Worm (Caenorhabditis elegans) whole organism, L4 larva: ENCODE results near the gene cdt-2.
A peak's percentile ranks its signal among the peaks of the same experiment; 100 is the strongest.

Experiments
- D1046.2 ChIP-seq: fragments of 200-800 bp; sonication (Bioruptor generic); IDR thresholded peaks from 2 replicates; pipeline ENCODE4 v1.3.6; 2022; ENCODE audit warnings: missing genetic modification characterization, missing compliant biosample characterization
- F37D6.2 ChIP-seq: sonication (generic microtip); optimal IDR thresholded peaks from 2 replicates; lab custom pipeline; 2016; ENCODE audit warnings: mild to moderate bottlenecking, missing genetic modification characterization, missing compliant biosample characterization
- Y105C5A.15 ChIP-seq: fragments of 200-800 bp; sonication (Bioruptor generic); IDR thresholded peaks from 2 replicates; pipeline ENCODE4 v1.3.6; 2022; ENCODE audit warnings: missing genetic modification characterization, missing compliant biosample characterization
- ZK337.2 ChIP-seq: fragments of 200-800 bp; sonication (Bioruptor generic); IDR thresholded peaks from 2 replicates; pipeline ENCODE4 v1.3.6; 2022; ENCODE audit warnings: missing genetic modification reagents, missing genetic modification characterization, missing compliant biosample characterization
- ZK546.5 ChIP-seq, 2 experiments: sonication (generic microtip); optimal IDR thresholded peaks; 2 replicates each; lab custom pipeline; 2017; ENCODE audit warnings: missing biosample characterization in 2 of 2, missing genetic modification characterization in 2 of 2
- aly-2 ChIP-seq: sonication (generic microtip); optimal IDR thresholded peaks from 2 replicates; lab custom pipeline; 2018; ENCODE audit warnings: missing biosample characterization, missing genetic modification characterization
- ama-1 ChIP-seq: fragments of 150-350 bp; optimal IDR thresholded peaks from 2 replicates; lab custom pipeline; 2014; ENCODE audit warnings: inconsistent platforms, mixed read lengths
- arid-1 ChIP-seq: fragments of 200-800 bp; sonication (Bioruptor generic); conservative IDR thresholded peaks from 2 replicates; pipeline ENCODE4 v1.3.6; 2022; ENCODE audit warnings: missing genetic modification reagents, missing genetic modification characterization, missing compliant biosample characterization
- attf-4 ChIP-seq: sonication (generic microtip); optimal IDR thresholded peaks from 3 replicates; lab custom pipeline; 2017; ENCODE audit warnings: missing biosample characterization, missing genetic modification characterization
- ceh-20 ChIP-seq: fragments of 200-800 bp; sonication (Bioruptor generic); IDR thresholded peaks from 2 replicates; pipeline ENCODE4 v1.3.6; 2022; ENCODE audit warnings: missing genetic modification reagents, missing genetic modification characterization, missing compliant biosample characterization
- ceh-44 ChIP-seq: fragments of 200-800 bp; sonication (Bioruptor generic); IDR thresholded peaks from 2 replicates; pipeline ENCODE4 v1.3.6; 2022; ENCODE audit warnings: missing genetic modification reagents, missing genetic modification characterization, missing compliant biosample characterization
- ceh-82 ChIP-seq: sonication (generic microtip); optimal IDR thresholded peaks from 2 replicates; lab custom pipeline; 2017; ENCODE audit warnings: missing biosample characterization, missing genetic modification characterization
- cey-2 ChIP-seq: sonication (generic microtip); optimal IDR thresholded peaks from 3 replicates; lab custom pipeline; 2017; ENCODE audit warnings: missing genetic modification characterization, mild to moderate bottlenecking, missing compliant biosample characterization, antibody characterized with exemption, borderline replicate concordance; ENCODE audit not compliant: insufficient read depth
- ctbp-1 ChIP-seq: fragments of 200-800 bp; sonication (Bioruptor generic); IDR thresholded peaks from 2 replicates; pipeline ENCODE4 v1.3.6; 2022; ENCODE audit warnings: missing genetic modification reagents, missing genetic modification characterization, missing compliant biosample characterization
- daf-16 ChIP-seq, 3 experiments: sonication (generic microtip); optimal IDR thresholded peaks; 2 replicates each; lab custom pipeline; 2016 to 2017; ENCODE audit warnings: missing genetic modification characterization in 3 of 3, missing genetic modification reagents in 3 of 3, mild to moderate bottlenecking in 2 of 3, missing compliant biosample characterization in 2 of 3, missing biosample characterization in 1 of 3, moderate library complexity in 1 of 3
- daf-8 ChIP-seq: fragments of 200-800 bp; sonication (Bioruptor generic); IDR thresholded peaks from 2 replicates; pipeline ENCODE4 v1.3.6; 2022; ENCODE audit warnings: missing genetic modification characterization, missing compliant biosample characterization
- dmd-6 ChIP-seq: fragments of 200-800 bp; sonication (Bioruptor generic); IDR thresholded peaks from 2 replicates; pipeline ENCODE4 v1.3.6; 2022; ENCODE audit warnings: missing genetic modification reagents, missing genetic modification characterization, missing compliant biosample characterization
- dmd-9 ChIP-seq: fragments of 200-800 bp; sonication (Bioruptor generic); IDR thresholded peaks from 2 replicates; pipeline ENCODE4 v1.3.6; 2022; ENCODE audit warnings: missing genetic modification reagents, missing genetic modification characterization, missing compliant biosample characterization
- dve-1 ChIP-seq: sonication (generic microtip); optimal IDR thresholded peaks from 2 replicates; lab custom pipeline; 2017; ENCODE audit warnings: antibody characterized with exemption, mild to moderate bottlenecking, missing genetic modification characterization, missing compliant biosample characterization; ENCODE audit not compliant: insufficient read depth
- hif-1 ChIP-seq, 2 experiments: sonication (generic microtip); optimal IDR thresholded peaks; 2 replicates each; lab custom pipeline; 2016 to 2017; ENCODE audit warnings: missing compliant biosample characterization in 2 of 2, missing genetic modification characterization in 2 of 2, missing genetic modification reagents in 2 of 2, missing genotype in 2 of 2, mild to moderate bottlenecking in 1 of 2
- jun-1 ChIP-seq: fragments of 150-350 bp; optimal IDR thresholded peaks from 2 replicates; lab custom pipeline; 2014; ENCODE audit warnings: missing biosample characterization, missing genetic modification reagents, missing genetic modification characterization
- lim-7 ChIP-seq: fragments of 200-800 bp; sonication (Bioruptor generic); IDR thresholded peaks from 2 replicates; pipeline ENCODE4 v1.3.6; 2022; ENCODE audit warnings: missing genetic modification characterization, missing compliant biosample characterization
- lin-13 ChIP-seq: fragments of 150-350 bp; optimal IDR thresholded peaks from 2 replicates; lab custom pipeline; 2014; ENCODE audit warnings: missing biosample characterization, missing genetic modification reagents, missing genetic modification characterization
- lin-38 ChIP-seq: fragments of 200-800 bp; sonication (Bioruptor generic); IDR thresholded peaks from 2 replicates; pipeline ENCODE4 v1.3.6; 2022; ENCODE audit warnings: missing genetic modification reagents, missing genetic modification characterization, missing compliant biosample characterization
- lir-3 ChIP-seq: sonication (generic microtip); optimal IDR thresholded peaks from 2 replicates; lab custom pipeline; 2016; ENCODE audit warnings: mild to moderate bottlenecking, missing genetic modification characterization, missing compliant biosample characterization
- madf-5 ChIP-seq, 2 experiments: fragments of 200-800 bp; sonication (Bioruptor generic); IDR thresholded peaks; 2 replicates each; pipeline ENCODE4 v1.3.6; 2022; ENCODE audit warnings: missing compliant biosample characterization in 2 of 2, missing genetic modification characterization in 2 of 2
- madf-9 ChIP-seq: fragments of 200-800 bp; sonication (Bioruptor generic); conservative IDR thresholded peaks from 2 replicates; pipeline ENCODE4 v1.3.6; 2022; ENCODE audit warnings: missing genetic modification reagents, missing genetic modification characterization, missing compliant biosample characterization
- mdl-1 ChIP-seq, 2 experiments: fragments of 150-350 bp in 1 of 2; sonication (generic microtip) in 1 of 2; optimal IDR thresholded peaks; 2 replicates each; lab custom pipeline; 2014 to 2017; ENCODE audit warnings: missing biosample characterization in 2 of 2, missing genetic modification characterization in 2 of 2
- nhr-237 ChIP-seq: sonication (generic microtip); optimal IDR thresholded peaks from 2 replicates; lab custom pipeline; 2017; ENCODE audit warnings: missing biosample characterization, missing genetic modification characterization
- nhr-28 ChIP-seq: fragments of 150-350 bp; optimal IDR thresholded peaks from 2 replicates; lab custom pipeline; 2014; ENCODE audit warnings: missing biosample characterization, missing genetic modification characterization
- pha-4 ChIP-seq, 2 experiments: fragments of 150-350 bp in 1 of 2; fragments of 200-800 bp in 1 of 2; sonication (Bioruptor generic) in 1 of 2; IDR thresholded peaks in 1 of 2; optimal IDR thresholded peaks in 1 of 2; 2 replicates each; pipeline versions ENCODE4 v1.3.6 to Lab custom; 2014 to 2022; ENCODE audit warnings: missing genetic modification characterization in 2 of 2, missing genetic modification reagents in 2 of 2, missing biosample characterization in 1 of 2, missing compliant biosample characterization in 1 of 2
- pqm-1 ChIP-seq: sonication (generic microtip); optimal IDR thresholded peaks from 2 replicates; lab custom pipeline; 2017; ENCODE audit warnings: missing biosample characterization, missing genetic modification characterization
- set-16 ChIP-seq: fragments of 200-800 bp; sonication (Bioruptor generic); IDR thresholded peaks from 2 replicates; pipeline ENCODE4 v1.3.6; 2022; ENCODE audit warnings: missing genetic modification reagents, missing genetic modification characterization, missing compliant biosample characterization
- spr-1 ChIP-seq: sonication (generic microtip); optimal IDR thresholded peaks from 2 replicates; lab custom pipeline; 2016; ENCODE audit warnings: mild to moderate bottlenecking, missing genetic modification characterization, missing compliant biosample characterization
- unc-39 ChIP-seq: sonication (generic microtip); optimal IDR thresholded peaks from 2 replicates; lab custom pipeline; 2017; ENCODE audit warnings: missing biosample characterization, missing genetic modification characterization
- unc-62 ChIP-seq, 3 experiments: fragments of 150-350 bp in 1 of 3; sonication (generic microtip); optimal IDR thresholded peaks in 2 of 3; peaks in 1 of 3; 1 replicate in 1 of 3; 2 replicates in 2 of 3; lab custom pipeline; 2014 to 2017; ENCODE audit warnings: missing biosample characterization in 3 of 3, missing genetic modification characterization in 3 of 3, missing genetic modification reagents in 3 of 3, missing genotype in 1 of 3
- zag-1 ChIP-seq: fragments of 150-350 bp; optimal IDR thresholded peaks from 2 replicates; lab custom pipeline; 2014; ENCODE audit warnings: missing biosample characterization, missing genetic modification characterization
- zip-11 ChIP-seq: fragments of 200-800 bp; sonication (Bioruptor generic); IDR thresholded peaks from 2 replicates; pipeline ENCODE4 v1.3.6; 2022; ENCODE audit warnings: missing genetic modification characterization, missing compliant biosample characterization

Gene cdt-2

ce11 chrV:15028896-15029519 lies 38.1 kb upstream of the cdt-2 start, which contains the start of gene F14H8.8 (continued):
- TF ChIP-seq cey-2 (tag; lab: Kevin White, UChicago) (no peak), lir-3 (tag; lab: Kevin White, UChicago) (no peak), jun-1 (no peak), lin-38 (GFP tag; lab: Robert Waterston, UW) (peak; percentile 60), zip-11 (GFP tag; lab: Robert Waterston, UW) (no peak), ceh-44 (GFP tag; lab: Robert Waterston, UW) (no peak)
- TF ChIP-seq, all 104 proteins: peak for 11

- TF ChIP-seq dve-1 (tag; lab: Kevin White, UChicago) (no peak), ZK337.2 (no peak), set-16 (GFP tag; lab: Robert Waterston, UW) (no peak), madf-5 (GFP tag; IDR thresholded peaks at IDR 0.05; lab: Robert Waterston, UW) (no peak), pha-4 (GFP tag; IDR thresholded peaks at IDR 0.05; lab: Robert Waterston, UW) (no peak), pha-4 (tag; optimal IDR thresholded peaks at IDR 0.05; lab: Kevin White, UChicago) (no peak), zag-1 (tag; lab: Kevin White, UChicago) (no peak), lin-13 (GFP tag; lab: Kevin White, UChicago) (no peak), lim-7 (GFP tag; lab: Robert Waterston, UW) (no peak), Y105C5A.15 (GFP tag; lab: Robert Waterston, UW) (no peak), daf-8 (GFP tag; lab: Robert Waterston, UW) (no peak), madf-9 (GFP tag; lab: Robert Waterston, UW) (no peak)
These were observed 32.6 kb upstream of the cdt-2 start, which contains the start of gene F14H8.4 for ce11 chrV:15023544-15023943. F14H8.4 (plus strand) TSS chrV:15023844.

DNA sequence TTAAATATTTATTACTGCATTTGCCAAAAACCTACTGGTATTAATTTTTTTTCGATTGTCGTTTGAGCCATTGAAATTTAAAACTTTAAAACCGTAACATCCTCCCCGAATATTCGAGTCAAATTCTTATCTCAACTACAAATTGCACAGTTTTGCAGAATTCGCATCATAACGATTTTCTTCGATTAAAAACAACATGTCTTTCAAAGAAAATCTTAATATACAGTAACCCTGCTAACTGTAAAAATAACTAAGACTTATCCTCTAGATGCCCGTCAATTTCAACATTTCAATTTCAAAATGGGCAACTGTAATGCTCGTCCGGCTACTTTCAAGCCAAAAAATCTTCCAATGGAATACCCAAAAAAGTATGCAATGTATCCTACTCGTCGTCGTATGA lies 29.8 kb upstream of the cdt-2 start, which contains the start of gene F14H8.5:
Gene F14H8.5 (plus strand): TSS at position 301 of the 400 bp plus-strand sequence.
- no peak for TF ChIP-seq ceh-82 (tag; lab: Kevin White, UChicago)
- TF ChIP-seq ama-1, result no peak
- no peak for TF ChIP-seq unc-39 (tag; lab: Kevin White, UChicago)
- TF ChIP-seq zip-11 (GFP tag; lab: Robert Waterston, UW), result no peak
- no peak for TF ChIP-seq nhr-28 (tag; lab: Kevin White, UChicago)
- no peak for TF ChIP-seq spr-1 (tag; lab: Kevin White, UChicago)
- TF ChIP-seq attf-4, result no peak
- TF ChIP-seq ceh-20 (GFP tag; lab: Robert Waterston, UW), result no peak
- no peak for TF ChIP-seq cey-2 (tag; lab: Kevin White, UChicago)
- TF ChIP-seq dmd-9 (GFP tag; lab: Robert Waterston, UW), result no peak
- no peak for TF ChIP-seq F37D6.2
- TF ChIP-seq D1046.2, result no peak
- no peak for TF ChIP-seq ctbp-1
- TF ChIP-seq unc-62 (GFP tag; optimal IDR thresholded peaks at IDR 0.05 in 1 of 2; lab: Kevin White, UChicago), result no peak
- no peak for TF ChIP-seq unc-62 (tag; optimal IDR thresholded peaks at IDR 0.05; lab: Kevin White, UChicago)
- no peak for TF ChIP-seq daf-16 (GFP tag; optimal IDR thresholded peaks at IDR 0.05; lab: Kevin White, UChicago)
- no peak for TF ChIP-seq daf-16 (tag; optimal IDR thresholded peaks at IDR 0.05; lab: Kevin White, UChicago)
- no peak for TF ChIP-seq dmd-6 (GFP tag; lab: Robert Waterston, UW)
- TF ChIP-seq hif-1 (tag; optimal IDR thresholded peaks at IDR 0.05; lab: Kevin White, UChicago), result no peak
- no peak for TF ChIP-seq mdl-1 (tag; optimal IDR thresholded peaks at IDR 0.05; lab: Kevin White, UChicago)
- TF ChIP-seq, all 104 proteins: peak for 0

DNA sequence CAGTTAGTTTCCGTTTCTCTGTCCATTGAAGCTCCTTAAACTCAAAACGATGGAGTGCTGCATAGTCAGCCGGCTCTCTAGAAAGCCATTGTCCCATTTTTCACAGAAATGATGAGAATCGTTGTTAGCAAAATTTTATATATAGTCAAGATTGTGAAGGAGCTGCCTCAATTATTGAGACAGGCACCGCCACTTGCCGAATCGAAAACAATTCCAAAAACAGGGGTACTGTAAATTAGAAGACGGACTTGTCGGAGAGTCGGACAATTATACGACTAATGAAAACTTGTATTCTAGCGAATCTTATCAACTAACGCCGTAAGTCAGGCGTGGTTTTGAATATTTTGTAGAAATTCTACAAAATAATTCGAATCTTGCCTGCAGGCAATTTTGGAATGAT lies 29.3 kb upstream of the cdt-2 start, which contains the start of gene F14H8.2:
Gene F14H8.2 (minus strand): TSS at position 101 of the 400 bp plus-strand sequence.
- TF ChIP-seq ZK546.5 (tag; optimal IDR thresholded peaks at IDR 0.05; lab: Kevin White, UChicago) (no peak), set-16 (GFP tag; lab: Robert Waterston, UW) (no peak), arid-1 (GFP tag; lab: Robert Waterston, UW) (no peak), pqm-1 (tag; lab: Kevin White, UChicago) (no peak), aly-2 (tag; lab: Kevin White, UChicago) (no peak), nhr-237 (tag; lab: Kevin White, UChicago) (no peak)
- TF ChIP-seq, all 104 proteins: peak for 0
